Worm (Caenorhabditis elegans): ENCODE results near the gene twk-9.
A peak's percentile ranks its signal among the peaks of the same experiment; 100 is the strongest.

twk-9 gene

DNA sequence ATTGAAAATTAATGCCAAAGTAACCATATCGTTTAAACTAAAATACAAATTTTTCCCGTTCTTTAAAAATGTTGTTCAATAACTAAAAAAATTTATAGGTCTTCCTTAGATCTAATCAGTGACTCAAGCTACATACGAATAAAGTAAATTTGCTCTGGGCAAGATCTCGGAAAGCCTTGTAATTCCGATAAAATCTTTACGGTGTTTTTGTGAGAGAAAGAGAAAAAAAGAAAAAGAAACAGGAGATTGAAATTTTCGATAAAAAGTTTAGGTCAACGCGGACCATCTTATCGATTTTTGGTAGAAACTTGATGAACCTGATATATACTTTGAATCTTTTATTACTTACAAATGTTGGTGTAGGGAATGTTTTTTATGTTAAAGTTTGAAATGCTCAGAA is 30.2 kb downstream of the twk-9 start:
- TF ChIP-seq ceh-28 (tag; optimal IDR thresholded peaks at IDR 0.05) (peak; percentile 26), nhr-237 (tag; optimal IDR thresholded peaks at IDR 0.05) (no peak), zag-1 (tag; optimal IDR thresholded peaks at IDR 0.05) (no peak), nhr-23 (tag; optimal IDR thresholded peaks at IDR 0.05) (peak; percentile 75), elt-1 (tag; optimal IDR thresholded peaks at IDR 0.05) (peak; percentile 92), lsy-12 (tag; optimal IDR thresholded peaks at IDR 0.05) (no peak)

DNA sequence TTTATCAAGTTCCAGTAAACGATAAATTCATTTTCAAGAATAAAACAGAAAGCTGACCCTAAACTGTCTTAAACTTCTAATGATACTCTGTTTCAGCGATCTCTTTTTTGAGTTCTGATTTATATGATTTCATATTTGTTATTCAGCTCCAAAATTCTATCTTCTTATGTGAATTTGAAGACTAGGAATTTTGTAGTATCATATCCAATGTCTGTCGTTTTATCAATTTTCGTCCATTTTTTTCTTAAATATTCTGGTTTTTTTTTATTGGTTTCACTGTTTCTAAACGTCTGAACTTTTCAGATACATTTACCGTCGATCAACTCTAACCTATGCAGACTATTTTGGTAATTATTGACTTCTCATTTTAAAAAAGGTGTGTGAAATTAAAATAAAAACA is 32.0 kb downstream of the twk-9 start, which contains the start of the genes nhr-138 and C28D4.18:
TSS of gene nhr-138 (plus strand) at position 304 of the 400 bp plus-strand sequence.
TSS of gene C28D4.18 (plus strand) at position 333 of the 400 bp plus-strand sequence.
- TF ChIP-seq ZK546.5 (tag; optimal IDR thresholded peaks at IDR 0.05) (no peak), fkh-10 (GFP tag; optimal IDR thresholded peaks at IDR 0.05) (no peak), tbx-2 (tag; optimal IDR thresholded peaks at IDR 0.05) (no peak)

DNA sequence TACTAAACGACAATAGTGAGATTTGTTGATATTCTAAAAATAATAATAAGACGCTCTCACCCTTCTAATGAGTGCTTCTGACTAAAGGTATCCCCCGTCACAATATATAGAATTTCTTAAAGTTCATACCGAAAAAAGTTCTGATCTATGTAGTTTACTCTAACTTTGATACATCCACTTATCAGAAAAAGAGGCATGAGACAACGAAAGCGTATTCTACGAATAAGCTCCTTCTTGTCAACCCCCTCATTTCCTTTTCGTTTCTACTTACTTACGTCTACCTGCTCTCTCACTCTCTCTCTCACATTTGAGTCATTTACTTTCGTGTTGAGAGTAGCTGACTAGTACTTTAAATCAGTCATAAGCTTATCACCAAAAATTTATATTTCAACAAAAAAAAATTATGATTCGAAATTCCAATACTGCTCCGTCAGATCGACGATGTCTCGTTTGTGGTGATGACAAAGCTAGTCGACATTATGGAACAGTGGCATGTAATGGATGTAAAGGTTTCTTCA is 32.6 kb downstream of the twk-9 start:
- TF ChIP-seq nhr-25 (tag; optimal IDR thresholded peaks at IDR 0.05) (no peak), R02D3.7 (tag; optimal IDR thresholded peaks at IDR 0.05) (no peak), nhr-11 (tag; optimal IDR thresholded peaks at IDR 0.05) (peak; percentile 66)

DNA sequence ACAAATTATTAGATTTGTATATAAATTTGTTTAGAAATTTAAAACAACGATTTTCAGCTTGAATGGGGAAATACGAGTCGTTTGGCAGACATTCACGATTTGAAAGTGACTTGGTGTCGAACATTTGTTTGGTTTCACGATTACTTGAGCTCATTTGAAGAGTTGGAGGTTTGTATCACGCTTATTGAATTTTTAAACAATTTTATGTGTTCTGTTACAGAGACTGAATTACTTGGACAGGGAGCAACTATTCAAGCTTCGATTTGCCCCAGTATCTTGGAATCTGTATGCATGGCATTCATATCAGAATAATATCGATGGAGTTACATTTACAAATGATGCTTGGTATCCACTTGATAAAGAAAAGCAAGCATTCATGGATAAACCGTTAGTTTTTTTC is 34.2 kb downstream of the twk-9 start:
- TF ChIP-seq pha-4 (tag; optimal IDR thresholded peaks at IDR 0.05): no peak
- TF ChIP-seq nhr-237 (tag; optimal IDR thresholded peaks at IDR 0.05): no peak
- no peak for TF ChIP-seq nhr-25 (tag; optimal IDR thresholded peaks at IDR 0.05)
- TF ChIP-seq lin-15B (tag; optimal IDR thresholded peaks at IDR 0.05): no peak
- TF ChIP-seq fkh-10 (GFP tag; optimal IDR thresholded peaks at IDR 0.05): no peak

DNA sequence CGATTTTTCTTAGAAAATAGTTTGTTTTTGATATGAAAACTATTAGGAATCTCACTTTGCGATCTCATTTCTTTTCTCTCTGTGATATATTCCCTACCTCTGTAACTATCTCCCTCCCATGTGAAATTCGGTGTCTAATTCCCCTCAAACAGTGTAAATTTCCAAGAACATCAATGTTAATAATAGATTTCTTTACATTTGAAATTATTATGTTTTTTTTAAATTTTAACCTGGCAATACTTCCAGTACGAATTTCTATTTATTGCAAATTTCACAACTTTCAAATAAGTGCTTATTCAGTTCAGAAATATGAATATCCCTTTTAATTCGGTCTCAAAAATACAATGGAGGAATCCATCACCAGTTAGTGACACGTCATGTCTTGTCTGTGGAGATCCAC is 35.4 kb downstream of the twk-9 start, which contains the start of gene nhr-100:
TSS of gene nhr-100 (plus strand) at position 301 of the 400 bp plus-strand sequence.
- TF ChIP-seq sea-2 (GFP tag; optimal IDR thresholded peaks at IDR 0.05) (no peak), elt-1 (tag; optimal IDR thresholded peaks at IDR 0.05) (no peak), tbx-2 (tag; optimal IDR thresholded peaks at IDR 0.05) (no peak), ZK546.5 (tag; optimal IDR thresholded peaks at IDR 0.05) (no peak), fkh-2 (tag; optimal IDR thresholded peaks at IDR 0.05) (no peak), nhr-237 (tag; optimal IDR thresholded peaks at IDR 0.05) (no peak), unc-39 (tag; optimal IDR thresholded peaks at IDR 0.05) (no peak), nfya-1 (tag; optimal IDR thresholded peaks at IDR 0.05; ENCODE audit: insufficient read depth) (no peak), nhr-12 (tag; optimal IDR thresholded peaks at IDR 0.05) (no peak), ceh-16 (tag; optimal IDR thresholded peaks at IDR 0.05) (no peak), elt-2 (tag; optimal IDR thresholded peaks at IDR 0.05) (no peak), jun-1 (tag; optimal IDR thresholded peaks at IDR 0.05) (no peak), ceh-28 (tag; optimal IDR thresholded peaks at IDR 0.05) (no peak), lin-15B (tag; optimal IDR thresholded peaks at IDR 0.05) (no peak), pqm-1 (tag; optimal IDR thresholded peaks at IDR 0.05) (no peak)

DNA sequence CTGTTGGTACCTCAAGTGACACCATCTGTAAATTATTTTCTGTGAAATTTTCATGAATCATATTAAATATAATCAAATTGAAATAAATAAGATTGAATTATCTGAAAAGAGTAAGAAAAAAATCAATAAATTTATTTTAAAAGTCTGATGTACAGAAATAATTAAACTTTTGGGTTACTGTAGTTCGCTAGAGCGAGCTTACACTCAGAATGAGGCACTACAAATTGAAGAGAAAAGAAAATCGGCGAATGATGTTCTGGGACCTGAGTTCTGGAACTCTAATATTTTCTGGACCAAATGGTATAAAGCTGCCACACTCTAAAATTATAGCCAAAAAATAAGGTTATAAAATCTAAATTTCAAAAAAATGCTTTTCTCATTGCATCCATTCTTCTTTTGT is 40.9 kb downstream of the twk-9 start:
- TF ChIP-seq hmg-11 (tag; optimal IDR thresholded peaks at IDR 0.05) (no peak), fos-1 (tag; optimal IDR thresholded peaks at IDR 0.05) (no peak), unc-62 (GFP tag; optimal IDR thresholded peaks at IDR 0.05) (no peak), zag-1 (tag; optimal IDR thresholded peaks at IDR 0.05) (no peak), aly-2 (tag; optimal IDR thresholded peaks at IDR 0.05) (no peak), nhr-25 (tag; optimal IDR thresholded peaks at IDR 0.05) (no peak)

DNA sequence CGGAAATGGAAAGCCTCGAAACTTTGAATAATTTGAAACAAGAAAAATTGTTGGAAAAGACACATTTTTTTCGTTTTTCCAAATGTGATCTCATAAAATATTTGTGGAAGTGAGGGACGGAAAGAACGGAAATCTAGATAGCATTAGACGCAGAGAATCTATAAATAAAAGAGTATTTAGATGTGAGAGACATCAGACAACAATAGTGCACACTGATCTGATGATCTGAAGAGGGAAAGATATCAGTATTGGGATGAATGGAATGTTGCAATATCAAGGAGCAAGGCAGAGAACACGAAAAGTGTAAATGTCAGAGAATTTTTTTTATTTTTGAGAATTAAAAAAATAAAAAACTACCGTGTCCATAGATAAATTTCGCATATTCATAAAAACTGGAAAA is 41.9 kb downstream of the twk-9 start:
- TF ChIP-seq ceh-28 (tag; optimal IDR thresholded peaks at IDR 0.05): no peak
- peak; percentile 16 for TF ChIP-seq pqm-1 (tag; optimal IDR thresholded peaks at IDR 0.05)
- TF ChIP-seq nhr-12 (tag; optimal IDR thresholded peaks at IDR 0.05): no peak
- TF ChIP-seq ceh-16 (tag; optimal IDR thresholded peaks at IDR 0.05): no peak
- no peak for TF ChIP-seq nhr-11 (tag; optimal IDR thresholded peaks at IDR 0.05)
- TF ChIP-seq elt-2 (tag; optimal IDR thresholded peaks at IDR 0.05): peak; percentile 3

DNA sequence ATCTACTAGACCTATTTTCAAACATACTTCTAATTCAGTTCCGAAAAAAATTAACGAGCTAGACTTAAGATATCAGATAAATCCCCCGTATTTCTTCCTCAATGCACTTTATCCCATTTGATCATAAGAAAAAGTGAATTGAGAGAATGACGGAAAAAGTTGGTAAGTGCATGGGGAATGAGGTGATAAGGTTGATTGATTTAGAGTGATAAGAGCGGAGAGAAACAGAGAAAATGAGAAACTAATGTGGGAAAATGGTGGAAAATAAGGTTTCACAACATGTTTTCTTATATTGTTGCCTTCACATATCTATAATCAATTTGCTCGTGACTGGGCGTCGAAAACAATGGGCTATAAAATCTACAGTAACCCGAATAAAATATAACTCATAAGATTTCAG is 42.8 kb downstream of the twk-9 start:
- peak; percentile 75 for TF ChIP-seq elt-2 (tag; optimal IDR thresholded peaks at IDR 0.05)
- no peak for TF ChIP-seq fkh-2 (tag; optimal IDR thresholded peaks at IDR 0.05)
- no peak for TF ChIP-seq nhr-11 (tag; optimal IDR thresholded peaks at IDR 0.05)
- no peak for TF ChIP-seq jun-1 (tag; optimal IDR thresholded peaks at IDR 0.05)
- no peak for TF ChIP-seq ztf-11 (tag; optimal IDR thresholded peaks at IDR 0.05)
- TF ChIP-seq ceh-82 (tag; optimal IDR thresholded peaks at IDR 0.05): no peak
- TF ChIP-seq unc-39 (tag; optimal IDR thresholded peaks at IDR 0.05): no peak
- TF ChIP-seq ceh-28 (tag; optimal IDR thresholded peaks at IDR 0.05): peak; percentile 4
- TF ChIP-seq pqm-1 (tag; optimal IDR thresholded peaks at IDR 0.05): peak; percentile 64
- TF ChIP-seq unc-62 (GFP tag; optimal IDR thresholded peaks at IDR 0.05): no peak
- TF ChIP-seq nfya-1 (tag; optimal IDR thresholded peaks at IDR 0.05; ENCODE audit: insufficient read depth): peak; percentile 35
